Worm (Caenorhabditis elegans) whole organism, young adult: ENCODE results near the gene rab-7.
A peak's percentile ranks its signal among the peaks of the same experiment; 100 is the strongest.

Source experiments
- B0035.1 ChIP-seq: sonication (generic microtip); optimal IDR thresholded peaks from 2 replicates; lab custom pipeline; 2016; ENCODE audit warnings: missing genetic modification characterization, mild to moderate bottlenecking, missing compliant biosample characterization, missing genotype, missing genetic modification reagents
- C17E4.6 ChIP-seq: fragments of 200-800 bp; sonication (Bioruptor generic); IDR thresholded peaks from 2 replicates; pipeline ENCODE4 v1.3.6; 2022; ENCODE audit warnings: missing genetic modification reagents, missing genetic modification characterization, missing compliant biosample characterization
- D2030.7 ChIP-seq: fragments of 200-800 bp; sonication (Bioruptor generic); IDR thresholded peaks from 2 replicates; pipeline ENCODE4 v1.3.6; 2022; ENCODE audit warnings: missing genetic modification reagents, missing genetic modification characterization, missing compliant biosample characterization
- F22D6.2 ChIP-seq: sonication (generic microtip); optimal IDR thresholded peaks from 2 replicates; lab custom pipeline; 2016; ENCODE audit warnings: mild to moderate bottlenecking, missing genetic modification characterization, missing compliant biosample characterization
- F33H1.4 ChIP-seq: fragments of 200-800 bp; sonication (Bioruptor generic); IDR thresholded peaks from 2 replicates; pipeline ENCODE4 v1.3.6; 2022; ENCODE audit warnings: missing genetic modification reagents, missing genetic modification characterization, missing compliant biosample characterization
- K12H6.12 ChIP-seq: fragments of 200-800 bp; sonication (Bioruptor generic); optimal IDR thresholded peaks from 2 replicates; lab custom pipeline; 2018; ENCODE audit warnings: mild to moderate bottlenecking, missing genetic modification characterization, missing compliant biosample characterization
- Y53G8AR.9 ChIP-seq: fragments of 200-800 bp; sonication (Bioruptor generic); conservative IDR thresholded peaks from 2 replicates; pipeline ENCODE4 v1.3.6; 2022; ENCODE audit warnings: missing genetic modification reagents, missing genetic modification characterization, missing compliant biosample characterization
- Y67H2A.10 ChIP-seq: fragments of 200-800 bp; sonication (Bioruptor generic); conservative IDR thresholded peaks from 2 replicates; pipeline ENCODE4 v1.3.6; 2022; ENCODE audit warnings: missing genetic modification reagents, missing genetic modification characterization, missing compliant biosample characterization
- Y79H2A.3 ChIP-seq: fragments of 200-800 bp; sonication (Bioruptor generic); conservative IDR thresholded peaks from 2 replicates; pipeline ENCODE4 v1.3.6; 2022; ENCODE audit warnings: missing genetic modification reagents, missing genetic modification characterization, missing compliant biosample characterization
- ZK185.1 ChIP-seq: sonication (generic microtip); optimal IDR thresholded peaks from 2 replicates; lab custom pipeline; 2016; ENCODE audit warnings: mild to moderate bottlenecking, missing genetic modification characterization, missing compliant biosample characterization; ENCODE audit not compliant: poor library complexity, severe bottlenecking
- ama-1 ChIP-seq, 3 experiments: fragments of 150-350 bp in 1 of 3; sonication (generic microtip) in 2 of 3; optimal IDR thresholded peaks; 2 replicates each; lab custom pipeline; 2014 to 2018; ENCODE audit warnings: missing biosample characterization in 2 of 3, missing genetic modification characterization in 2 of 3, missing genetic modification reagents in 2 of 3
- atf-7 ChIP-seq: sonication (generic microtip); optimal IDR thresholded peaks from 2 replicates; lab custom pipeline; 2017; ENCODE audit warnings: mild to moderate bottlenecking, missing genetic modification characterization, missing compliant biosample characterization
- attf-5 ChIP-seq: fragments of 200-800 bp; sonication (Bioruptor generic); optimal IDR thresholded peaks from 2 replicates; lab custom pipeline; 2018; ENCODE audit warnings: mild to moderate bottlenecking, missing genetic modification characterization, missing compliant biosample characterization
- attf-6 ChIP-seq: fragments of 200-800 bp; sonication (Bioruptor generic); IDR thresholded peaks from 2 replicates; pipeline ENCODE4 v1.3.6; 2022; ENCODE audit warnings: missing genetic modification reagents, missing genetic modification characterization, missing compliant biosample characterization
- cebp-1 ChIP-seq, 2 experiments: fragments of 200-800 bp in 1 of 2; sonication (Bioruptor generic) in 1 of 2; sonication (generic microtip) in 1 of 2; IDR thresholded peaks in 1 of 2; optimal IDR thresholded peaks in 1 of 2; 2 replicates each; pipeline versions ENCODE4 v1.3.6 to Lab custom; 2017 to 2022; ENCODE audit warnings: missing compliant biosample characterization in 2 of 2, missing genetic modification characterization in 2 of 2, mild to moderate bottlenecking in 1 of 2, missing genetic modification reagents in 1 of 2, moderate library complexity in 1 of 2
- cebp-2 ChIP-seq: fragments of 200-800 bp; sonication (Bioruptor generic); IDR thresholded peaks from 2 replicates; pipeline ENCODE4 v1.3.6; 2022; ENCODE audit warnings: missing genetic modification characterization, missing compliant biosample characterization
- ceh-58 ChIP-seq: fragments of 200-800 bp; sonication (Bioruptor generic); IDR thresholded peaks from 2 replicates; pipeline ENCODE4 v1.3.6; 2022; ENCODE audit warnings: missing genetic modification characterization, missing compliant biosample characterization
- chd-7 ChIP-seq: sonication (generic microtip); optimal IDR thresholded peaks from 2 replicates; lab custom pipeline; 2016; ENCODE audit warnings: mild to moderate bottlenecking, missing genetic modification characterization, moderate library complexity, missing compliant biosample characterization
- dox-1 ChIP-seq: fragments of 200-800 bp; sonication (Bioruptor generic); IDR thresholded peaks from 2 replicates; pipeline ENCODE4 v1.3.6; 2022; ENCODE audit warnings: missing genetic modification reagents, missing genetic modification characterization, missing compliant biosample characterization
- egl-44 ChIP-seq: fragments of 200-800 bp; sonication (Bioruptor generic); IDR thresholded peaks from 2 replicates; pipeline ENCODE4 v1.3.6; 2022; ENCODE audit warnings: missing genetic modification reagents, missing genetic modification characterization, missing compliant biosample characterization
- ets-4 ChIP-seq: fragments of 200-800 bp; sonication (Bioruptor generic); optimal IDR thresholded peaks from 2 replicates; lab custom pipeline; 2018; ENCODE audit warnings: mild to moderate bottlenecking, missing genetic modification characterization, missing compliant biosample characterization
- fkh-3 ChIP-seq: sonication (generic microtip); optimal IDR thresholded peaks from 2 replicates; lab custom pipeline; 2016; ENCODE audit warnings: mild to moderate bottlenecking, missing genetic modification characterization, missing compliant biosample characterization
- gei-17 ChIP-seq: fragments of 200-800 bp; sonication (Bioruptor generic); optimal IDR thresholded peaks from 2 replicates; lab custom pipeline; 2018; ENCODE audit warnings: mild to moderate bottlenecking, missing genetic modification characterization, missing compliant biosample characterization
- hlh-12 ChIP-seq: sonication (generic microtip); optimal IDR thresholded peaks from 2 replicates; lab custom pipeline; 2016; ENCODE audit warnings: missing genetic modification characterization, missing compliant biosample characterization
- hlh-26 ChIP-seq: fragments of 200-800 bp; sonication (Bioruptor generic); conservative IDR thresholded peaks from 2 replicates; pipeline ENCODE4 v1.3.6; 2022; ENCODE audit warnings: missing genetic modification reagents, missing genetic modification characterization, missing compliant biosample characterization
- hmg-20 ChIP-seq: fragments of 200-800 bp; sonication (Bioruptor generic); IDR thresholded peaks from 2 replicates; pipeline ENCODE4 v1.3.6; 2022; ENCODE audit warnings: missing genetic modification reagents, missing genetic modification characterization, missing compliant biosample characterization
- lag-1 ChIP-seq: fragments of 200-800 bp; sonication (Bioruptor generic); IDR thresholded peaks from 2 replicates; pipeline ENCODE4 v1.3.6; 2022; ENCODE audit warnings: missing genetic modification reagents, missing genetic modification characterization, missing compliant biosample characterization
- lir-1 ChIP-seq: fragments of 200-800 bp; sonication (Bioruptor generic); conservative IDR thresholded peaks from 2 replicates; pipeline ENCODE4 v1.3.6; 2022; ENCODE audit warnings: missing genetic modification reagents, missing genetic modification characterization, missing compliant biosample characterization
- lsl-1 ChIP-seq: fragments of 200-800 bp; sonication (Bioruptor generic); optimal IDR thresholded peaks from 2 replicates; lab custom pipeline; 2018; ENCODE audit warnings: mild to moderate bottlenecking, missing genetic modification characterization, moderate library complexity, missing compliant biosample characterization
- madf-6 ChIP-seq: fragments of 200-800 bp; sonication (Bioruptor generic); IDR thresholded peaks from 2 replicates; pipeline ENCODE4 v1.3.6; 2022; ENCODE audit warnings: missing genetic modification reagents, missing genetic modification characterization, missing compliant biosample characterization
- nhr-120 ChIP-seq: fragments of 200-800 bp; sonication (Bioruptor generic); IDR thresholded peaks from 2 replicates; pipeline ENCODE4 v1.3.6; 2022; ENCODE audit warnings: missing genetic modification characterization, missing compliant biosample characterization
- nhr-27 ChIP-seq: fragments of 200-800 bp; sonication (Bioruptor generic); optimal IDR thresholded peaks from 2 replicates; lab custom pipeline; 2018; ENCODE audit warnings: mild to moderate bottlenecking, missing genetic modification characterization, moderate library complexity, missing compliant biosample characterization
- pha-4 ChIP-seq: fragments of 150-350 bp; sonication (generic microtip); optimal IDR thresholded peaks from 2 replicates; lab custom pipeline; 2014; ENCODE audit warnings: missing biosample characterization, missing genetic modification reagents, missing genetic modification characterization
- rpc-1 ChIP-seq, 2 experiments: fragments of 150-350 bp in 1 of 2; sonication (generic microtip) in 1 of 2; optimal IDR thresholded peaks; 2 replicates each; lab custom pipeline; 2014 to 2018; ENCODE audit warnings: missing biosample characterization in 1 of 2, missing genetic modification characterization in 1 of 2, missing genetic modification reagents in 1 of 2, missing genotype in 1 of 2
- sdz-38 ChIP-seq: sonication (generic microtip); optimal IDR thresholded peaks from 2 replicates; lab custom pipeline; 2016; ENCODE audit warnings: missing genotype, missing genetic modification characterization, missing compliant biosample characterization
- snpc-1.1 ChIP-seq: sonication (generic microtip); optimal IDR thresholded peaks from 2 replicates; lab custom pipeline; 2017; ENCODE audit warnings: missing genetic modification characterization, mild to moderate bottlenecking, missing compliant biosample characterization, antibody characterized with exemption, moderate library complexity, missing genotype, missing genetic modification reagents; ENCODE audit not compliant: insufficient read depth
- snpc-4 ChIP-seq, 5 experiments: fragments of 150-350 bp in 1 of 5; sonication (generic microtip) in 4 of 5; optimal IDR thresholded peaks; 2 replicates each; lab custom pipeline; 2014 to 2018; ENCODE audit warnings: missing genetic modification characterization in 5 of 5, missing biosample characterization in 3 of 5, antibody characterized with exemption in 2 of 5, mild to moderate bottlenecking in 2 of 5, missing compliant biosample characterization in 2 of 5, missing genotype in 2 of 5, moderate library complexity in 2 of 5, missing genetic modification reagents in 1 of 5
- tbx-9 ChIP-seq: sonication (generic microtip); optimal IDR thresholded peaks from 2 replicates; lab custom pipeline; 2016; ENCODE audit warnings: borderline replicate concordance, missing genetic modification characterization, inconsistent platforms, missing compliant biosample characterization
- unc-130 ChIP-seq: sonication (generic microtip); optimal IDR thresholded peaks from 2 replicates; lab custom pipeline; 2016; ENCODE audit warnings: missing genetic modification reagents, missing genetic modification characterization, missing compliant biosample characterization
- zfh-2 ChIP-seq: fragments of 200-800 bp; sonication (Bioruptor generic); conservative IDR thresholded peaks from 2 replicates; pipeline ENCODE4 v1.3.6; 2022; ENCODE audit warnings: missing genetic modification reagents, missing genetic modification characterization, missing compliant biosample characterization
- zim-3 ChIP-seq: sonication (generic microtip); optimal IDR thresholded peaks from 2 replicates; lab custom pipeline; 2017; ENCODE audit warnings: mild to moderate bottlenecking, missing genetic modification characterization, moderate library complexity, missing compliant biosample characterization
- ztf-25 ChIP-seq: fragments of 200-800 bp; sonication (Bioruptor generic); IDR thresholded peaks from 2 replicates; pipeline ENCODE4 v1.3.6; 2022; ENCODE audit warnings: missing genetic modification reagents, missing genetic modification characterization, missing compliant biosample characterization
- ztf-3 ChIP-seq: fragments of 200-800 bp; sonication (Bioruptor generic); optimal IDR thresholded peaks from 2 replicates; lab custom pipeline; 2018; ENCODE audit warnings: mild to moderate bottlenecking, missing genetic modification characterization, missing compliant biosample characterization

rab-7 gene

DNA sequence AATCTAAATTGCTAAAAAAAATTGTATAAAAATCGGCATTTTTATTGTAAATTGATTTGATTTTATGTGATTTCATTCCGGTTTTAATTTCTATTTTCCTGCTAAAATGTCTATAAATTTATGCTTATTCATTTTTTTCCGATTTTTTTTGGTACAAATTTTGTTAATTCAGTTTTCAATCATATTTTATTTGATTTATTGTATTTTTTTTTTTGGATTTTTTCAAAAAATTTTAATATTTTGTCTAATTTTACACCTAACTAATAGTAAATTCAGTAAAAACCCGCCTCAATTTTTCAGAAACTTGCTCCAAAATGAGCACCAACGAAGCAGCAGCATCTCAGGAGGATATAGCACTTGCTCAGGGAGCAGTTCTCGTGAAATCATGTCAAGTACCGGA is 26.0 kb upstream of the rab-7 start, which contains the start of gene dhps-1:
Gene dhps-1 (plus strand): TSS at position 301 of the 400 bp plus-strand sequence.
- no peak for TF ChIP-seq C17E4.6
- TF ChIP-seq atf-7 = no peak
- TF ChIP-seq dox-1 (GFP tag; lab: Robert Waterston, UW) = no peak
- TF ChIP-seq Y67H2A.10 (GFP tag; lab: Robert Waterston, UW) = no peak
- TF ChIP-seq hlh-26 = no peak
- no peak for TF ChIP-seq attf-6 (GFP tag; lab: Robert Waterston, UW)
- TF ChIP-seq pha-4 (tag; lab: Kevin White, UChicago) = no peak
- TF ChIP-seq nhr-27 (tag; lab: Kevin White, UChicago) = no peak
- no peak for TF ChIP-seq gei-17 (GFP tag; lab: Kevin White, UChicago)
- TF ChIP-seq ztf-25 (GFP tag; lab: Robert Waterston, UW) = no peak
- TF ChIP-seq zfh-2 (GFP tag; lab: Robert Waterston, UW) = no peak
- TF ChIP-seq ama-1 (optimal IDR thresholded peaks at IDR 0.05; lab: Kevin White, UChicago) = no peak
- TF ChIP-seq ama-1 (GFP tag; optimal IDR thresholded peaks at IDR 0.05; lab: Kevin White, UChicago) = no peak
- TF ChIP-seq B0035.1 (tag; lab: Kevin White, UChicago) = no peak
- no peak for TF ChIP-seq egl-44 (GFP tag; lab: Robert Waterston, UW)
- no peak for TF ChIP-seq lsl-1 (GFP tag; lab: Kevin White, UChicago)
- TF ChIP-seq chd-7 = no peak
- no peak for TF ChIP-seq snpc-1.1 (tag; lab: Kevin White, UChicago)
- no peak for TF ChIP-seq ets-4 (GFP tag; lab: Kevin White, UChicago)
- TF ChIP-seq hlh-12 (tag; lab: Kevin White, UChicago) = no peak

DNA sequence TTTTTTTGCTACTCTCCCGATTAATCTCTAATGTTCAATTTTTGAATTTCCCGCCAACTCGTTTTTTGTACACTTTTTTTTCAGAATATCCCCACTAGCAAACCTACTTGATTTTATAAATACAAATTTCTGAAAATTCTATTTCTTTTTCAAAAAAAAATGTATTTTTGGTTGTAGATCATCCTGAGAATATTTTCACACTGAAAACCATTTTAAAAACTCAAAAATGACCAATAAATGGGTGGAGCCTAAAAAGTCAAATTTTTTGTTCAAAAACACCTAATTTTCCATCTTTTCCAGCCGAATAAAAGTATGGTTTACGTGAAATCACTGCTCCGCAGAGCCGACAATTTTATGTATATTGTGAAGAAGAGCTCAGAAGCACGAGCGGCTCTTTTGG is 22.0 kb upstream of the rab-7 start, which contains the start of gene Y17G7B.3:
Gene Y17G7B.3 (plus strand): TSS at position 301 of the 400 bp plus-strand sequence.
- TF ChIP-seq Y79H2A.3 (GFP tag; lab: Robert Waterston, UW) (no peak), unc-130 (GFP tag; lab: Kevin White, UChicago) (no peak), fkh-3 (tag; lab: Kevin White, UChicago) (no peak), tbx-9 (tag; lab: Kevin White, UChicago) (no peak), C17E4.6 (no peak), ceh-58 (GFP tag; lab: Robert Waterston, UW) (no peak), zim-3 (tag; lab: Kevin White, UChicago) (no peak), snpc-1.1 (tag; lab: Kevin White, UChicago) (no peak), hmg-20 (no peak), cebp-1 (GFP tag; IDR thresholded peaks at IDR 0.05; lab: Robert Waterston, UW) (no peak), cebp-1 (tag; optimal IDR thresholded peaks at IDR 0.05; lab: Kevin White, UChicago) (no peak)

DNA sequence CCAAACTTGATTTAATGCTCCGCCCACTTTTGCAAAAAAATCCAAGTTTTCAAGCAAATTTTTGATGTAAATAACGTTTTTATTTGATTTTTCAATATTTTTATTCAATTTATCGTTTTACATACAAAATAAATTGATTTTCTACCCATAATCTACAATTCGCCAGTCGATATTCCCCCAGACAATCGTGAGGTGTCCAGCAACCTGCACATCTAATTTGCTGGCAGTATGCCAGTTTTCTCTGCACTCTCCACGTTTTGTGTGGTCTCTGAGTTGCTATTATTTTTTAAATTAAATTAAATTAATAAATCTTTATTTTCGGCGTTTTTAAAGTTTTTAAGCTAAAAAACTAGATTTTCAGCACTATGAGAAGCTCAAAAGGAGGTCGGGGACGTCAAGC is 13.4 kb upstream of the rab-7 start:
- TF ChIP-seq fkh-3 (tag; lab: Kevin White, UChicago) (no peak), ceh-58 (GFP tag; lab: Robert Waterston, UW) (no peak), Y53G8AR.9 (GFP tag; lab: Robert Waterston, UW) (peak; percentile 92), gei-17 (GFP tag; lab: Kevin White, UChicago) (no peak), cebp-2 (GFP tag; lab: Robert Waterston, UW) (no peak), sdz-38 (tag; lab: Kevin White, UChicago) (no peak), F33H1.4 (GFP tag; lab: Robert Waterston, UW) (peak; percentile 93), D2030.7 (GFP tag; lab: Robert Waterston, UW) (peak; percentile 96), C17E4.6 (peak; percentile 71), rpc-1 (optimal IDR thresholded peaks at IDR 0.05; lab: Kevin White, UChicago) (no peak), rpc-1 (tag; optimal IDR thresholded peaks at IDR 0.05; lab: Kevin White, UChicago) (no peak), K12H6.12 (tag; lab: Kevin White, UChicago) (peak; percentile 82), F22D6.2 (tag; lab: Kevin White, UChicago) (peak; percentile 16), attf-5 (GFP tag; lab: Kevin White, UChicago) (peak; percentile 94), ztf-3 (GFP tag; lab: Kevin White, UChicago) (no peak), madf-6 (GFP tag; lab: Robert Waterston, UW) (no peak; the same call in 1 of the 2 replicates), snpc-4 (GFP tag; optimal IDR thresholded peaks at IDR 0.05; lab: Kevin White, UChicago) (peak; percentile 23), snpc-4 (tag; optimal IDR thresholded peaks at IDR 0.05; lab: Kevin White, UChicago) (peak in 3 of 4 experiments; percentile 66 to 79 (median 66)), lir-1 (GFP tag; lab: Robert Waterston, UW) (peak; percentile 88), ZK185.1 (tag; lab: Kevin White, UChicago) (no peak), nhr-120 (no peak), lsl-1 (GFP tag; lab: Kevin White, UChicago) (peak; percentile 85), zfh-2 (GFP tag; lab: Robert Waterston, UW) (no peak), lag-1 (no peak)
